Worm (Caenorhabditis elegans) whole organism, young adult: ENCODE measurements around the gene F21C10.1.

Experiments used
- egl-44 ChIP-seq: fragments of 200-800 bp; sonication (Bioruptor generic); IDR thresholded peaks from 2 replicates; pipeline ENCODE4 v1.3.6; 2022; ENCODE audit warnings: missing genetic modification reagents, missing genetic modification characterization, missing compliant biosample characterization
- repo-1 ChIP-seq: sonication (generic microtip); optimal IDR thresholded peaks from 2 replicates; lab custom pipeline; 2017; ENCODE audit warnings: mild to moderate bottlenecking, missing genetic modification characterization, missing compliant biosample characterization

DNA sequence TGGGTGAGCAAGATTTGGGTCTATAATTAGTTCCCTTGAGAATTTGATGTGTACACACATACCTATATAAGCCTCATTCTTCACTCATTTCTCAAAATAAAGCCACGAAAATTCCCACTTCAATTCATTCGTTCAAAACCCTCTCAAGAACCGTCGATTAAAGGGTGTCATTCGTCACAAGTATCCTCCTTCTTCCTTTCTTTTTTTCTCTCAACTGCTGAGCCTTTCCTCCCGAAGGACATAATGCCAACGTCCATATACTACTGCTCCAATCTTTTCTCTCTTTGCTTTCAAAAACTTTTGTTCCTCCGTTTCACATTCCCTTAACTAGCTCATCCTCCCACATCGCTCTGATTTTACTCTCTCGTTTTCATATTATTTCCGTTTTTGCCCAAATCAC, 39.9 kb upstream of the F21C10.1 start, which contains the start of gene T27E4.1:
- no peak for TF ChIP-seq egl-44 (GFP tag; lab: Robert Waterston, UW)
- no peak for TF ChIP-seq repo-1 (tag; lab: Kevin White, UChicago)
